Worm (Caenorhabditis elegans) whole organism, L3 larva: ENCODE results near the gene srx-43.

Experiments
- aly-2 ChIP-seq: fragments of 150-350 bp; optimal IDR thresholded peaks from 2 replicates; lab custom pipeline; 2014; ENCODE audit warnings: missing biosample characterization, missing genetic modification characterization
- ama-1 ChIP-seq: fragments of 150-350 bp; optimal IDR thresholded peaks from 2 replicates; lab custom pipeline; 2018
- elt-2 ChIP-seq: sonication (generic microtip); optimal IDR thresholded peaks from 2 replicates; lab custom pipeline; 2016; ENCODE audit warnings: missing genetic modification reagents, mild to moderate bottlenecking, missing genetic modification characterization, missing compliant biosample characterization
- nhr-25 ChIP-seq: sonication (generic microtip); optimal IDR thresholded peaks from 2 replicates; lab custom pipeline; 2017; ENCODE audit warnings: missing biosample characterization, missing genetic modification characterization
- nhr-28 ChIP-seq: fragments of 150-350 bp; optimal IDR thresholded peaks from 2 replicates; lab custom pipeline; 2014; ENCODE audit warnings: missing biosample characterization, missing genetic modification characterization
- nhr-77 ChIP-seq: fragments of 150-350 bp; optimal IDR thresholded peaks from 2 replicates; lab custom pipeline; 2014; ENCODE audit warnings: missing biosample characterization, missing genetic modification characterization
- pha-4 ChIP-seq: fragments of 150-350 bp; optimal IDR thresholded peaks from 2 replicates; lab custom pipeline; 2014; ENCODE audit warnings: missing biosample characterization, missing genetic modification reagents, missing genetic modification characterization
- unc-62 ChIP-seq: fragments of 150-350 bp; sonication (generic microtip); optimal IDR thresholded peaks from 4 replicates; lab custom pipeline; 2014; ENCODE audit warnings: missing biosample characterization, missing genetic modification reagents, missing genetic modification characterization
- zag-1 ChIP-seq: fragments of 150-350 bp; optimal IDR thresholded peaks from 2 replicates; lab custom pipeline; 2014; ENCODE audit warnings: missing biosample characterization, missing genetic modification characterization

DNA sequence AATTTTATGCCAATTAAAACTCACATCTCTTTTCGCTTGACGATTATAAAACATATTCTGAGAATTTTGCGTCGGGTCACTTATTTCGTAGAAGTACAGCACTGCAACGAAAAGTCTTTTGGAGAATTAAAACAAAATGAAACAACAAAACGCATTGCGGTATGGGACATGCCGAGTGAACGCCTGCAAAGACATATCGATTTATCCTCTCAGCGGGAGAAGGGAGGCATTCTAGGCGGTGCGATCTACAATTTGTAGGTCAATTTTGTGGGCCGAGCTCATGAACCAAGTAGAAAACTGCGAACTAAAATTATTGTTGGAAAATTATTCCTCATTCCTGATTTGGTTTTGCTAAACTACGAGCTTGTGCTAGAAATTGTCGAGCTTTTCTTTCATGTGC lies 35.6 kb downstream of the srx-43 start, which contains the start of gene F14H3.3:
- no peak for TF ChIP-seq nhr-77 (tag; lab: Kevin White, UChicago)
- no peak for TF ChIP-seq pha-4
- no peak for TF ChIP-seq zag-1 (tag; lab: Kevin White, UChicago)
- no peak for TF ChIP-seq elt-2 (tag; lab: Kevin White, UChicago)
- TF ChIP-seq ama-1 (lab: Kevin White, UChicago), result no peak
- no peak for TF ChIP-seq aly-2 (tag; lab: Kevin White, UChicago)
- no peak for TF ChIP-seq unc-62 (GFP tag; lab: Kevin White, UChicago)
- no peak for TF ChIP-seq nhr-25 (tag; lab: Kevin White, UChicago)
- no peak for TF ChIP-seq nhr-28 (tag; lab: Kevin White, UChicago)
